Worm (Caenorhabditis elegans) whole organism, late embryonic: Measurements from ENCODE around the gene R08E3.3.

Experiments
- C38D4.7 ChIP-seq: fragments of 200-800 bp; sonication (Bioruptor generic); optimal IDR thresholded peaks from 2 replicates; lab custom pipeline; 2018; ENCODE audit warnings: mild to moderate bottlenecking, missing genetic modification characterization, moderate library complexity, missing compliant biosample characterization
- F13H6.1 ChIP-seq: sonication (generic microtip); optimal IDR thresholded peaks from 2 replicates; lab custom pipeline; 2016; ENCODE audit warnings: missing genetic modification characterization, missing compliant biosample characterization
- K02D7.2 ChIP-seq: sonication (generic microtip); optimal IDR thresholded peaks from 2 replicates; lab custom pipeline; 2017; ENCODE audit warnings: mild to moderate bottlenecking, missing genetic modification characterization, missing compliant biosample characterization
- K09A11.1 ChIP-seq: sonication (generic microtip); optimal IDR thresholded peaks from 2 replicates; lab custom pipeline; 2017; ENCODE audit warnings: antibody characterized with exemption, mild to moderate bottlenecking, missing genetic modification characterization, missing compliant biosample characterization; ENCODE audit not compliant: insufficient read depth
- Y22D7AL.16 ChIP-seq: sonication (generic microtip); optimal IDR thresholded peaks from 2 replicates; lab custom pipeline; 2016; ENCODE audit warnings: missing genetic modification characterization, missing compliant biosample characterization
- ama-1 ChIP-seq: fragments of 150-350 bp; optimal IDR thresholded peaks from 2 replicates; lab custom pipeline; 2014
- ceh-2 ChIP-seq: sonication (generic microtip); optimal IDR thresholded peaks from 2 replicates; lab custom pipeline; 2016; ENCODE audit warnings: missing genotype, missing genetic modification characterization, missing compliant biosample characterization
- ceh-31 ChIP-seq: sonication (generic microtip); optimal IDR thresholded peaks from 2 replicates; lab custom pipeline; 2016; ENCODE audit warnings: missing genetic modification characterization, missing compliant biosample characterization
- ceh-34 ChIP-seq: sonication (generic microtip); optimal IDR thresholded peaks from 2 replicates; lab custom pipeline; 2016; ENCODE audit warnings: mild to moderate bottlenecking, missing genetic modification characterization, missing compliant biosample characterization
- ceh-9 ChIP-seq: sonication (generic microtip); optimal IDR thresholded peaks from 2 replicates; lab custom pipeline; 2016; ENCODE audit warnings: mild to moderate bottlenecking, missing genetic modification characterization, inconsistent platforms, missing compliant biosample characterization
- che-1 ChIP-seq: sonication (generic microtip); optimal IDR thresholded peaks from 2 replicates; lab custom pipeline; 2016; ENCODE audit warnings: mild to moderate bottlenecking, missing genetic modification characterization, missing compliant biosample characterization
- elt-2 ChIP-seq: sonication (generic microtip); optimal IDR thresholded peaks from 2 replicates; lab custom pipeline; 2016; ENCODE audit warnings: missing genetic modification reagents, missing genetic modification characterization, missing compliant biosample characterization
- ets-4 ChIP-seq: sonication (generic microtip); optimal IDR thresholded peaks from 2 replicates; lab custom pipeline; 2016; ENCODE audit warnings: missing genetic modification characterization, missing compliant biosample characterization
- eyg-1 ChIP-seq: sonication (generic microtip); optimal IDR thresholded peaks from 2 replicates; lab custom pipeline; 2016; ENCODE audit warnings: missing genotype, missing genetic modification characterization, missing compliant biosample characterization
- gmeb-2 ChIP-seq: sonication (generic microtip); optimal IDR thresholded peaks from 2 replicates; lab custom pipeline; 2016; ENCODE audit warnings: missing genetic modification characterization, inconsistent platforms, missing compliant biosample characterization
- hlh-13 ChIP-seq: fragments of 200-800 bp; sonication (Bioruptor generic); optimal IDR thresholded peaks from 2 replicates; lab custom pipeline; 2018; ENCODE audit warnings: mild to moderate bottlenecking, missing genetic modification characterization, missing compliant biosample characterization
- hlh-30 ChIP-seq: sonication (generic microtip); optimal IDR thresholded peaks from 2 replicates; lab custom pipeline; 2017; ENCODE audit warnings: antibody characterized with exemption, missing genetic modification characterization, missing compliant biosample characterization; ENCODE audit not compliant: insufficient read depth
- hlh-6 ChIP-seq: sonication (generic microtip); optimal IDR thresholded peaks from 2 replicates; lab custom pipeline; 2016; ENCODE audit warnings: missing genotype, missing genetic modification characterization, missing compliant biosample characterization
- hlh-8 ChIP-seq: sonication (generic microtip); optimal IDR thresholded peaks from 2 replicates; lab custom pipeline; 2016; ENCODE audit warnings: missing genotype, missing genetic modification characterization, missing compliant biosample characterization
- lin-11 ChIP-seq: fragments of 200-800 bp; sonication (Bioruptor generic); optimal IDR thresholded peaks from 2 replicates; lab custom pipeline; 2018; ENCODE audit warnings: mild to moderate bottlenecking, missing genetic modification characterization, missing compliant biosample characterization
- madf-2 ChIP-seq: sonication (generic microtip); optimal IDR thresholded peaks from 2 replicates; lab custom pipeline; 2017; ENCODE audit warnings: missing genetic modification characterization, missing compliant biosample characterization
- mec-3 ChIP-seq: sonication (generic microtip); optimal IDR thresholded peaks from 2 replicates; lab custom pipeline; 2016; ENCODE audit warnings: borderline replicate concordance, missing genetic modification characterization, missing compliant biosample characterization
- nfya-1 ChIP-seq: sonication (generic microtip); optimal IDR thresholded peaks from 2 replicates; lab custom pipeline; 2017; ENCODE audit warnings: missing genetic modification characterization, mild to moderate bottlenecking, missing compliant biosample characterization, antibody characterized with exemption, moderate library complexity
- nhr-232 ChIP-seq: sonication (generic microtip); optimal IDR thresholded peaks from 2 replicates; lab custom pipeline; 2016; ENCODE audit warnings: missing genetic modification characterization, missing compliant biosample characterization
- npax-4 ChIP-seq: sonication (generic microtip); optimal IDR thresholded peaks from 2 replicates; lab custom pipeline; 2016; ENCODE audit warnings: missing genetic modification characterization, missing compliant biosample characterization
- odd-2 ChIP-seq: sonication (generic microtip); optimal IDR thresholded peaks from 2 replicates; lab custom pipeline; 2017; ENCODE audit warnings: antibody characterized with exemption, mild to moderate bottlenecking, missing genetic modification characterization, missing compliant biosample characterization
- pag-3 ChIP-seq: sonication (generic microtip); optimal IDR thresholded peaks from 2 replicates; lab custom pipeline; 2016; ENCODE audit warnings: missing compliant biosample characterization, missing genetic modification characterization, borderline replicate concordance
- pat-9 ChIP-seq: fragments of 200-800 bp; sonication (Bioruptor generic); optimal IDR thresholded peaks from 2 replicates; lab custom pipeline; 2018; ENCODE audit warnings: mild to moderate bottlenecking, missing genetic modification characterization, moderate library complexity, missing compliant biosample characterization
- pax-1 ChIP-seq: fragments of 150-350 bp; optimal IDR thresholded peaks from 2 replicates; lab custom pipeline; 2014; ENCODE audit warnings: missing biosample characterization, missing genetic modification characterization
- pha-2 ChIP-seq: sonication (generic microtip); optimal IDR thresholded peaks from 2 replicates; lab custom pipeline; 2017; ENCODE audit warnings: mild to moderate bottlenecking, missing genetic modification characterization, missing compliant biosample characterization
- pha-4 ChIP-seq: fragments of 150-350 bp; optimal IDR thresholded peaks from 2 replicates; lab custom pipeline; 2018; ENCODE audit warnings: missing biosample characterization, missing genetic modification reagents, missing genetic modification characterization
- pros-1 ChIP-seq: fragments of 150-350 bp; optimal IDR thresholded peaks from 2 replicates; lab custom pipeline; 2014; ENCODE audit warnings: missing biosample characterization, missing genetic modification reagents, missing genetic modification characterization
- ref-2 ChIP-seq: sonication (generic microtip); optimal IDR thresholded peaks from 2 replicates; lab custom pipeline; 2016; ENCODE audit warnings: missing genetic modification characterization, missing compliant biosample characterization
- sox-2 ChIP-seq: fragments of 200-800 bp; sonication (Bioruptor generic); IDR thresholded peaks from 2 replicates; pipeline ENCODE4 v1.3.6; 2022; ENCODE audit warnings: missing genetic modification reagents, missing genetic modification characterization, missing compliant biosample characterization
- tbx-2 ChIP-seq: sonication (generic microtip); optimal IDR thresholded peaks from 2 replicates; lab custom pipeline; 2016; ENCODE audit warnings: missing genetic modification characterization, missing compliant biosample characterization
- tbx-7 ChIP-seq: sonication (generic microtip); optimal IDR thresholded peaks from 2 replicates; lab custom pipeline; 2016; ENCODE audit warnings: missing genotype, missing genetic modification characterization, missing compliant biosample characterization
- ttx-3 ChIP-seq: sonication (generic microtip); optimal IDR thresholded peaks from 2 replicates; lab custom pipeline; 2016; ENCODE audit warnings: missing genetic modification reagents, missing genetic modification characterization, missing compliant biosample characterization
- unc-3 ChIP-seq, 2 experiments: fragments of 200-800 bp in 1 of 2; sonication (Bioruptor generic) in 1 of 2; sonication (generic microtip) in 1 of 2; conservative IDR thresholded peaks in 1 of 2; optimal IDR thresholded peaks in 1 of 2; 2 replicates each; pipeline versions ENCODE4 v1.3.6 to Lab custom; 2016 to 2022; ENCODE audit warnings: missing compliant biosample characterization in 2 of 2, missing genetic modification characterization in 2 of 2, missing genetic modification reagents in 1 of 2
- unc-55 ChIP-seq: sonication (generic microtip); optimal IDR thresholded peaks from 2 replicates; lab custom pipeline; 2017; ENCODE audit warnings: missing biosample characterization, missing genetic modification reagents, missing genetic modification characterization
- unc-86 ChIP-seq: sonication (generic microtip); optimal IDR thresholded peaks from 2 replicates; lab custom pipeline; 2016; ENCODE audit warnings: missing genetic modification characterization, missing compliant biosample characterization
- ztf-16 ChIP-seq: sonication (generic microtip); optimal IDR thresholded peaks from 2 replicates; lab custom pipeline; 2017; ENCODE audit warnings: missing genetic modification characterization, missing compliant biosample characterization

The R08E3.3 gene

ce11 chrX:4800892-4801291 is 17.5 kb upstream of the R08E3.3 start:
- TF ChIP-seq elt-2 (tag; lab: Kevin White, UChicago), result peak; percentile 35
- peak; percentile 10 for TF ChIP-seq unc-55 (GFP tag; lab: Kevin White, UChicago)
- no peak for TF ChIP-seq pha-2 (tag; lab: Kevin White, UChicago)

ce11 chrX:4802255-4802654 is 16.1 kb upstream of the R08E3.3 start:
- no peak for TF ChIP-seq ama-1 (lab: Kevin White, UChicago)
- TF ChIP-seq lin-11 (tag; lab: Kevin White, UChicago), result no peak
- TF ChIP-seq unc-55 (GFP tag; lab: Kevin White, UChicago), result peak; percentile 70
- peak; percentile 1 for TF ChIP-seq ztf-16
- TF ChIP-seq, all 69 proteins: peak for 2

ce11 chrX:4803942-4804341 is 14.5 kb upstream of the R08E3.3 start:
- TF ChIP-seq hlh-8 (tag; lab: Kevin White, UChicago), result no peak
- TF ChIP-seq ceh-9, result no peak
- no peak for TF ChIP-seq Y22D7AL.16 (tag; lab: Kevin White, UChicago)
- TF ChIP-seq eyg-1 (tag; lab: Kevin White, UChicago), result no peak
- no peak for TF ChIP-seq F13H6.1 (tag; lab: Kevin White, UChicago)
- no peak for TF ChIP-seq tbx-7 (tag; lab: Kevin White, UChicago)
- no peak for TF ChIP-seq pat-9 (tag; lab: Kevin White, UChicago)
- no peak for TF ChIP-seq npax-4 (tag; lab: Kevin White, UChicago)
- TF ChIP-seq ceh-2 (tag; lab: Kevin White, UChicago), result no peak

DNA sequence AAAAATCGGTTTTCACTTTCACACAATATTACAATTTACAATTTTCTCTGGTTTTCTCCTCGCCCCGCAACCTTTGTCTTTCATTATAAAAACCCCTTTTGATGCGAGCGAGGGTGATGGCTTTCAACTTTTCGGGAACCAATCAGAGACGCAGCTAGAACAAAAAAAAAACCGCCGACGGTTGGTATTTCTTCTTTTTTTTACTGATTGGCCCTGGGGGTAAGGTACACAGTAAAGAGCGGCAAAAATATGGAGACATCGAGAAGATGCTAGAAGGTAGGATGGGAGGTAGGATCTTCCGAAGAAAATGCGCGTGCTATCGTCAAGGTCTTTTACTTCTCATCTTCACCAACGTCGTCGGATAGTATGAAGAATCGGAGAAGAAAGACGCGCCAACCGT is 9.7 kb upstream of the R08E3.3 start:
- TF ChIP-seq nfya-1 (tag; lab: Kevin White, UChicago) (peak; percentile 26), che-1 (tag; lab: Kevin White, UChicago) (no peak)

DNA sequence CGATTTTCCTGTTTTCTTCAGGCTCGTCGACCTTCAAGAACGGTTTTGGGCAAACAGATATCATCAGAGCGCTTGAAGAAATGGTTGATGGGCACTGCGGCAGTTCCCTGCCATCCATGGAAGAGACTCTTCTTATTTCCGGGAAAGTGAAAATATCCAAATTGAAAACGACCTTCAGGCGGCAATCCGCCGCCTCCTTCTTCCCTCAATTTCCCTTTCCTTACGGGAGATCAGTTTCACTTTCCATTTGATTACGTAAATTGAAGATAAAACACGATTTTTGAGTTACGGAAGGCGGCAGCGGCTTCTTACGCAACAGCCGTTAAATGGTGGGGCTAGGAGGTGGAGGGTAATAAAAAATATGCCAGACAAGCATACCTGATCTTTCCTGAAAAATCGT is 9.2 kb upstream of the R08E3.3 start:
- TF ChIP-seq ref-2, result peak; percentile 67
- TF ChIP-seq pros-1, result no peak
- TF ChIP-seq ztf-16, result peak; percentile 55
- no peak for TF ChIP-seq odd-2

- TF ChIP-seq pha-4 (no peak), unc-86 (tag; lab: Kevin White, UChicago) (no peak), K02D7.2 (tag; lab: Kevin White, UChicago) (no peak), hlh-6 (no peak), hlh-30 (peak; percentile 59), mec-3 (no peak), ztf-16 (peak; percentile 63), madf-2 (no peak), ceh-34 (tag; lab: Kevin White, UChicago) (no peak), pax-1 (tag; lab: Kevin White, UChicago) (no peak)
Observed at ce11 chrX:4809753-4810424, 8.5 kb upstream of the R08E3.3 start.

DNA sequence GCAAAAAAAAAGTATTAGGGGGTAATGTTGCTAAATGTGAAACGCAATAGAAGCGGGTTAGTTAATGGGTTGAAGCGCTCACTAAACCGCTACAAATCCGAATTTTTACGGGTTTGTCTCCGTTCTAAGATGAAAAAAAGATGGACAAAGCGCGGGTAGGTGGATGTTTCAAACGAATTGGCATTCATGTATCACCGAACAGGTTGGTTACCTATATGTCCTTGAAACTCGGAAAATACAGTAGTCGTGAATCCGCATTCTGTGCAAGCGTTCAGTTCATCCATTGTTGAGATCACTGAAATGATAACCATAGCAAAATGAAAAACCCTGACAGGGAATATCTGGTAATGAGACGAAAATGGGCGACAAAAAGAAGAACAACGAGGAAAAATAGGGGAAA is 7.2 kb upstream of the R08E3.3 start, which contains the start of gene ztf-16:
ztf-16 (minus strand) TSS at position 299 of the 400 bp plus-strand sequence.
- no peak for TF ChIP-seq sox-2 (GFP tag; lab: Robert Waterston, UW)
- no peak for TF ChIP-seq K02D7.2 (tag; lab: Kevin White, UChicago)
- no peak for TF ChIP-seq hlh-13 (GFP tag; lab: Kevin White, UChicago)
- no peak for TF ChIP-seq K09A11.1
- no peak for TF ChIP-seq C38D4.7 (GFP tag; lab: Kevin White, UChicago)
- TF ChIP-seq tbx-2, result no peak
- no peak for TF ChIP-seq nfya-1 (tag; lab: Kevin White, UChicago)
- no peak for TF ChIP-seq ttx-3 (tag; lab: Kevin White, UChicago)
- TF ChIP-seq ama-1 (lab: Kevin White, UChicago), result no peak
- no peak for TF ChIP-seq pag-3 (tag; lab: Kevin White, UChicago)
- TF ChIP-seq ceh-31, result no peak
- no peak for TF ChIP-seq gmeb-2 (tag; lab: Kevin White, UChicago)
- no peak for TF ChIP-seq nhr-232 (tag; lab: Kevin White, UChicago)
- TF ChIP-seq pha-2 (tag; lab: Kevin White, UChicago), result no peak
- no peak for TF ChIP-seq unc-86 (tag; lab: Kevin White, UChicago)
- no peak for TF ChIP-seq pros-1
- TF ChIP-seq ets-4 (tag; lab: Kevin White, UChicago), result no peak
- no peak for TF ChIP-seq unc-3 (GFP tag; conservative IDR thresholded peaks at IDR 0.05; lab: Robert Waterston, UW)
- no peak for TF ChIP-seq unc-3 (tag; optimal IDR thresholded peaks at IDR 0.05; lab: Kevin White, UChicago)
